Worm (Caenorhabditis elegans): ENCODE results near the gene C50E3.7.

Gene C50E3.7

ce11 chrV:7562947-7563346, 35.2 kb downstream of the C50E3.7 start, which contains the start of gene F19F10.1:
F19F10.1 (plus strand) TSS chrV:7563247.
- TF ChIP-seq attf-4 (tag; optimal IDR thresholded peaks at IDR 0.05) (no peak), hlh-11 (tag; optimal IDR thresholded peaks at IDR 0.05) (no peak), aly-2 (tag; optimal IDR thresholded peaks at IDR 0.05) (no peak), fos-1 (tag; optimal IDR thresholded peaks at IDR 0.05) (no peak), ceh-62 (tag; optimal IDR thresholded peaks at IDR 0.05) (no peak), lin-15B (tag; optimal IDR thresholded peaks at IDR 0.05) (no peak), dpl-1 (GFP tag; optimal IDR thresholded peaks at IDR 0.05) (no peak)

- TF ChIP-seq ceh-32 (tag; optimal IDR thresholded peaks at IDR 0.05; ENCODE audit: poor library complexity) (no peak), zfp-2 (tag; optimal IDR thresholded peaks at IDR 0.05) (no peak), set-16 (GFP tag; IDR thresholded peaks at IDR 0.05) (no peak), mdl-1 (tag; optimal IDR thresholded peaks at IDR 0.05) (no peak), F49E8.2 (tag; optimal IDR thresholded peaks at IDR 0.05; ENCODE audit: borderline replicate concordance) (no peak), nhr-41 (GFP tag; IDR thresholded peaks at IDR 0.05) (no peak), mes-2 (tag; optimal IDR thresholded peaks at IDR 0.05; ENCODE audit: poor library complexity, severe bottlenecking) (no peak), vab-7 (GFP tag; IDR thresholded peaks at IDR 0.05) (no peak), aly-2 (tag; optimal IDR thresholded peaks at IDR 0.05) (no peak), nhr-6 (tag; optimal IDR thresholded peaks at IDR 0.05) (no peak)
These were observed 39.5 kb downstream of the C50E3.7 start, which contains the start of gene ets-7 for ce11 chrV:7558693-7559092. ets-7 (minus strand) TSS chrV:7558793.

ce11 chrV:7555875-7556274, 42.3 kb downstream of the C50E3.7 start:
- TF ChIP-seq unc-62 (GFP tag; optimal IDR thresholded peaks at IDR 0.05 in 1 of 2) (peak in 1 of 2 experiments; percentile 34), unc-62 (tag; optimal IDR thresholded peaks at IDR 0.05) (no peak), nhr-42 (GFP tag; IDR thresholded peaks at IDR 0.05) (no peak)

- peak in 1 of 2 experiments; percentile 95 for TF ChIP-seq unc-62 (GFP tag; optimal IDR thresholded peaks at IDR 0.05 in 1 of 2)
- no peak for TF ChIP-seq unc-62 (tag; optimal IDR thresholded peaks at IDR 0.05)
- no peak for TF ChIP-seq lin-15B (tag; optimal IDR thresholded peaks at IDR 0.05)
- TF ChIP-seq snpc-4 (tag; optimal IDR thresholded peaks at IDR 0.05), result no peak
- TF ChIP-seq nhr-28 (tag; optimal IDR thresholded peaks at IDR 0.05), result no peak
- TF ChIP-seq ztf-11 (tag; optimal IDR thresholded peaks at IDR 0.05), result no peak
- peak; percentile 1 for TF ChIP-seq aha-1 (tag)
- TF ChIP-seq mep-1 (tag; optimal IDR thresholded peaks at IDR 0.05), result no peak
These were observed 44.3 kb downstream of the C50E3.7 start, which contains the start of gene ttr-10 for ce11 chrV:7553873-7554362. ttr-10 (minus strand) TSS chrV:7553923.

ce11 chrV:7551821-7552220, 46.3 kb downstream of the C50E3.7 start, which contains the start of gene F19F10.3:
F19F10.3 (plus strand) TSS chrV:7552121.
- TF ChIP-seq nhr-28 (tag; optimal IDR thresholded peaks at IDR 0.05) (no peak), nhr-10 (tag; optimal IDR thresholded peaks at IDR 0.05) (no peak), attf-4 (tag; optimal IDR thresholded peaks at IDR 0.05) (no peak), F49E8.2 (tag; optimal IDR thresholded peaks at IDR 0.05; ENCODE audit: borderline replicate concordance) (no peak), unc-39 (tag; optimal IDR thresholded peaks at IDR 0.05) (no peak), mxl-2 (GFP tag; conservative IDR thresholded peaks at IDR 0.05) (no peak), dpl-1 (GFP tag; optimal IDR thresholded peaks at IDR 0.05) (no peak), snpc-1.2 (GFP tag; IDR thresholded peaks at IDR 0.05) (no peak), lir-3 (tag; optimal IDR thresholded peaks at IDR 0.05) (no peak), cey-2 (tag; optimal IDR thresholded peaks at IDR 0.05; ENCODE audit: borderline replicate concordance, insufficient read depth) (no peak), hmg-1.1 (GFP tag; IDR thresholded peaks at IDR 0.05) (no peak), ZK546.5 (tag; optimal IDR thresholded peaks at IDR 0.05) (no peak), mdl-1 (tag; optimal IDR thresholded peaks at IDR 0.05) (no peak), T20F7.1 (GFP tag; optimal IDR thresholded peaks at IDR 0.05) (no peak)

All from whole organism, L4 larva.